Fruit fly (Drosophila melanogaster) whole organism, embryonic: Measurements from ENCODE around the gene Kah.

Experiments used
- ATbp ChIP-seq: fragments of 200-800 bp; sonication (Bioruptor generic); optimal IDR thresholded peaks from 2 replicates; lab custom pipeline; 2017; ENCODE audit warnings: missing biosample characterization, mild to moderate bottlenecking, missing genetic modification characterization, missing genetic modification reagents
- Bgb ChIP-seq: fragments of 200-800 bp; sonication (Bioruptor generic); IDR thresholded peaks from 2 replicates; pipeline ENCODE4 v1.3.6; 2022; ENCODE audit warnings: missing biosample characterization, missing genetic modification characterization; ENCODE audit not compliant: partially characterized antibody
- CG12236 ChIP-seq: fragments of 200-800 bp; sonication (Bioruptor generic); optimal IDR thresholded peaks from 2 replicates; lab custom pipeline; 2016; ENCODE audit warnings: missing biosample characterization, missing genetic modification characterization
- CG13424 ChIP-seq: fragments of 200-800 bp; sonication (Bioruptor generic); optimal IDR thresholded peaks from 2 replicates; lab custom pipeline; 2019; ENCODE audit warnings: missing biosample characterization, mild to moderate bottlenecking, missing genetic modification characterization, moderate library complexity
- CG13775 ChIP-seq: fragments of 200-800 bp; sonication (Bioruptor generic); optimal IDR thresholded peaks from 3 replicates; lab custom pipeline; 2017; ENCODE audit warnings: missing biosample characterization, mild to moderate bottlenecking, missing genetic modification characterization
- CG13894 ChIP-seq: fragments of 200-800 bp; sonication (Bioruptor generic); optimal IDR thresholded peaks from 3 replicates; lab custom pipeline; 2018; ENCODE audit warnings: missing biosample characterization, mild to moderate bottlenecking, missing genetic modification characterization, moderate library complexity
- CG14441 ChIP-seq: fragments of 200-800 bp; sonication (Bioruptor generic); IDR thresholded peaks from 2 replicates; pipeline ENCODE4 v1.3.6; 2022; ENCODE audit warnings: missing biosample characterization, missing genetic modification characterization
- CG1529 ChIP-seq: fragments of 200-800 bp; sonication (Bioruptor generic); optimal IDR thresholded peaks from 3 replicates; lab custom pipeline; 2018; ENCODE audit warnings: missing biosample characterization, missing genetic modification characterization
- CG15479 ChIP-seq: fragments of 200-800 bp; sonication (Bioruptor generic); optimal IDR thresholded peaks from 3 replicates; lab custom pipeline; 2019; ENCODE audit warnings: missing biosample characterization, mild to moderate bottlenecking, missing genetic modification characterization, moderate library complexity
- CG1602 ChIP-seq: fragments of 200-800 bp; sonication (Bioruptor generic); optimal IDR thresholded peaks from 3 replicates; lab custom pipeline; 2016; ENCODE audit warnings: missing biosample characterization, missing genetic modification characterization
- CG16779 ChIP-seq: fragments of 200-800 bp; sonication (Bioruptor generic); IDR thresholded peaks from 2 replicates; pipeline ENCODE4 v1.3.6; 2022; ENCODE audit warnings: missing biosample characterization, missing genetic modification characterization
- CG16815 ChIP-seq: fragments of 200-800 bp; sonication (Bioruptor generic); optimal IDR thresholded peaks from 3 replicates; lab custom pipeline; 2017; ENCODE audit warnings: missing biosample characterization, mild to moderate bottlenecking, missing genetic modification characterization
- CG18476 ChIP-seq: fragments of 200-800 bp; sonication (Bioruptor generic); optimal IDR thresholded peaks from 2 replicates; lab custom pipeline; 2016; ENCODE audit warnings: missing biosample characterization, mild to moderate bottlenecking, missing genetic modification characterization
- CG2199 ChIP-seq: fragments of 200-800 bp; sonication (Bioruptor generic); IDR thresholded peaks from 3 replicates; pipeline ENCODE4 v1.3.6; 2022; ENCODE audit warnings: missing biosample characterization, missing genetic modification characterization
- CG2678 ChIP-seq: fragments of 200-800 bp; sonication (Bioruptor generic); optimal IDR thresholded peaks from 3 replicates; lab custom pipeline; 2019; ENCODE audit warnings: missing biosample characterization, mild to moderate bottlenecking, missing genetic modification characterization, moderate library complexity
- CG30020 ChIP-seq: fragments of 200-800 bp; optimal IDR thresholded peaks from 2 replicates; lab custom pipeline; 2019; ENCODE audit warnings: missing biosample characterization, mild to moderate bottlenecking, missing genetic modification characterization, moderate library complexity
- CG30403 ChIP-seq: fragments of 200-800 bp; sonication (Bioruptor generic); optimal IDR thresholded peaks from 3 replicates; lab custom pipeline; 2016; ENCODE audit warnings: missing biosample characterization, missing genetic modification characterization
- CG30431 ChIP-seq: fragments of 200-800 bp; sonication (Bioruptor generic); optimal IDR thresholded peaks from 2 replicates; lab custom pipeline; 2017; ENCODE audit warnings: missing biosample characterization, missing genetic modification characterization
- CG31365 ChIP-seq: fragments of 200-800 bp; sonication (Bioruptor generic); optimal IDR thresholded peaks from 2 replicates; lab custom pipeline; 2018; ENCODE audit warnings: missing biosample characterization, mild to moderate bottlenecking, missing genetic modification characterization
- CG4360 ChIP-seq: fragments of 200-800 bp; sonication (Bioruptor generic); IDR thresholded peaks from 2 replicates; pipeline ENCODE4 v1.3.6; 2022; ENCODE audit warnings: missing biosample characterization, missing genetic modification characterization
- CG4820 ChIP-seq: fragments of 200-800 bp; sonication (Bioruptor generic); optimal IDR thresholded peaks from 3 replicates; lab custom pipeline; 2016; ENCODE audit warnings: missing biosample characterization, missing genetic modification characterization
- CG6854 ChIP-seq: fragments of 200-800 bp; sonication (Bioruptor generic); optimal IDR thresholded peaks from 3 replicates; lab custom pipeline; 2017; ENCODE audit warnings: missing biosample characterization, mild to moderate bottlenecking, missing genetic modification characterization
- CG7745 ChIP-seq: fragments of 200-800 bp; sonication (Bioruptor generic); optimal IDR thresholded peaks from 2 replicates; lab custom pipeline; 2018; ENCODE audit warnings: missing biosample characterization, mild to moderate bottlenecking, missing genetic modification characterization, moderate library complexity
- CG7786 ChIP-seq: fragments of 200-800 bp; sonication (Bioruptor generic); optimal IDR thresholded peaks from 2 replicates; lab custom pipeline; 2016; ENCODE audit warnings: missing biosample characterization, missing genetic modification characterization
- CG8478 ChIP-seq: fragments of >200 bp; optimal IDR thresholded peaks from 2 replicates; lab custom pipeline; 2018
- CG8924 ChIP-seq: fragments of 200-800 bp; optimal IDR thresholded peaks from 3 replicates; lab custom pipeline; 2019; ENCODE audit warnings: missing biosample characterization, mild to moderate bottlenecking, missing genetic modification characterization, moderate library complexity
- CkIIα-i1 ChIP-seq: fragments of 200-800 bp; sonication (Bioruptor generic); IDR thresholded peaks from 2 replicates; pipeline ENCODE4 v1.3.6; 2022; ENCODE audit warnings: missing biosample characterization, missing genetic modification characterization
- Dfd ChIP-seq, 2 experiments: fragments of >200 bp; optimal IDR thresholded peaks; 2 replicates each; lab custom pipeline; 2017; ENCODE audit warnings: missing biosample characterization in 2 of 2, missing genetic modification characterization in 2 of 2
- Dip2 ChIP-seq: fragments of 200-800 bp; sonication (Bioruptor generic); IDR thresholded peaks from 2 replicates; pipeline ENCODE4 v1.3.6; 2022; ENCODE audit warnings: missing biosample characterization, missing genetic modification characterization
- Doc3 ChIP-seq: fragments of 200-800 bp; sonication (Bioruptor generic); IDR thresholded peaks from 3 replicates; pipeline ENCODE4 v1.3.6; 2022; ENCODE audit warnings: missing biosample characterization, missing genetic modification characterization; ENCODE audit not compliant: partially characterized antibody
- Fer2 ChIP-seq: fragments of 200-800 bp; sonication (Bioruptor generic); optimal IDR thresholded peaks from 2 replicates; lab custom pipeline; 2018; ENCODE audit warnings: missing biosample characterization, mild to moderate bottlenecking, missing genetic modification characterization, moderate library complexity
- HLH54F ChIP-seq: fragments of 200-800 bp; sonication (Bioruptor generic); optimal IDR thresholded peaks from 3 replicates; lab custom pipeline; 2016; ENCODE audit warnings: missing biosample characterization, missing genetic modification characterization
- HmgZ ChIP-seq: fragments of 200-800 bp; sonication (Bioruptor generic); optimal IDR thresholded peaks from 2 replicates; lab custom pipeline; 2018; ENCODE audit warnings: missing biosample characterization, mild to moderate bottlenecking, missing genetic modification characterization
- Hmx ChIP-seq: fragments of 200-800 bp; sonication (Bioruptor generic); optimal IDR thresholded peaks from 2 replicates; lab custom pipeline; 2016; ENCODE audit warnings: missing biosample characterization, missing genetic modification characterization
- Hsf ChIP-seq: fragments of 200-800 bp; sonication (Bioruptor generic); optimal IDR thresholded peaks from 3 replicates; lab custom pipeline; 2016; ENCODE audit warnings: missing biosample characterization, missing genetic modification characterization
- Sin3A ChIP-seq: fragments of >200 bp; optimal IDR thresholded peaks from 2 replicates; lab custom pipeline; 2018
- Sox102F ChIP-seq: fragments of 200-800 bp; sonication (Bioruptor generic); optimal IDR thresholded peaks from 2 replicates; lab custom pipeline; 2018; ENCODE audit warnings: missing biosample characterization, mild to moderate bottlenecking, missing genetic modification characterization, moderate library complexity
- Ssrp ChIP-seq: fragments of 200-800 bp; sonication (Bioruptor generic); optimal IDR thresholded peaks from 2 replicates; lab custom pipeline; 2018; ENCODE audit warnings: missing biosample characterization, mild to moderate bottlenecking, missing genetic modification characterization, moderate library complexity
- Tbp ChIP-seq: fragments of >200 bp; optimal IDR thresholded peaks from 2 replicates; lab custom pipeline; 2018; ENCODE audit warnings: missing biosample characterization, missing genetic modification characterization
- ato ChIP-seq: fragments of 200-800 bp; sonication (Bioruptor generic); IDR thresholded peaks from 2 replicates; pipeline ENCODE4 v1.3.6; 2022; ENCODE audit warnings: missing biosample characterization, missing genetic modification characterization; ENCODE audit not compliant: partially characterized antibody
- croc ChIP-seq: fragments of 200-800 bp; sonication (Bioruptor generic); conservative IDR thresholded peaks from 3 replicates; pipeline ENCODE4 v1.3.6; 2022; ENCODE audit warnings: missing biosample characterization, missing genetic modification characterization
- dpn ChIP-seq, 2 experiments: fragments of 200-800 bp; sonication (Bioruptor generic); optimal IDR thresholded peaks; 3 replicates each; lab custom pipeline; 2016; ENCODE audit warnings: missing biosample characterization in 2 of 2, missing genetic modification characterization in 2 of 2
- eve ChIP-seq, 2 experiments: fragments of >200 bp; optimal IDR thresholded peaks; 2 replicates each; lab custom pipeline; 2017; ENCODE audit warnings: missing biosample characterization in 2 of 2, missing genetic modification characterization in 2 of 2
- onecut ChIP-seq: fragments of 200-800 bp; sonication (Bioruptor generic); IDR thresholded peaks from 2 replicates; pipeline ENCODE4 v1.3.6; 2022; ENCODE audit warnings: missing biosample characterization, missing genetic modification characterization
- ranshi ChIP-seq: fragments of 200-800 bp; sonication (Bioruptor generic); IDR thresholded peaks from 2 replicates; pipeline ENCODE4 v1.3.6; 2022; ENCODE audit warnings: missing biosample characterization, missing genetic modification characterization
- repo ChIP-seq: fragments of 200-800 bp; sonication (Bioruptor generic); optimal IDR thresholded peaks from 2 replicates; lab custom pipeline; 2016; ENCODE audit warnings: missing biosample characterization, missing genetic modification characterization
- slou ChIP-seq: fragments of 200-800 bp; sonication (Bioruptor generic); optimal IDR thresholded peaks from 3 replicates; lab custom pipeline; 2016; ENCODE audit warnings: missing biosample characterization, missing genetic modification characterization
- sqz ChIP-seq: fragments of 200-800 bp; sonication (Bioruptor generic); optimal IDR thresholded peaks from 3 replicates; lab custom pipeline; 2018; ENCODE audit warnings: missing biosample characterization, mild to moderate bottlenecking, missing genetic modification characterization
- sr ChIP-seq: fragments of 200-800 bp; sonication (Bioruptor generic); IDR thresholded peaks from 3 replicates; pipeline ENCODE4 v1.3.6; 2022; ENCODE audit warnings: missing biosample characterization, missing genetic modification characterization
- unc-4 ChIP-seq: fragments of 200-800 bp; sonication (Bioruptor generic); IDR thresholded peaks from 2 replicates; pipeline ENCODE4 v1.3.6; 2022; ENCODE audit warnings: missing biosample characterization, missing genetic modification characterization; ENCODE audit not compliant: partially characterized antibody
- zen2 ChIP-seq: fragments of 200-800 bp; sonication (Bioruptor generic); IDR thresholded peaks from 3 replicates; pipeline ENCODE4 v1.3.6; 2022; ENCODE audit warnings: missing biosample characterization, missing genetic modification characterization; ENCODE audit not compliant: partially characterized antibody

The Kah gene

DNA sequence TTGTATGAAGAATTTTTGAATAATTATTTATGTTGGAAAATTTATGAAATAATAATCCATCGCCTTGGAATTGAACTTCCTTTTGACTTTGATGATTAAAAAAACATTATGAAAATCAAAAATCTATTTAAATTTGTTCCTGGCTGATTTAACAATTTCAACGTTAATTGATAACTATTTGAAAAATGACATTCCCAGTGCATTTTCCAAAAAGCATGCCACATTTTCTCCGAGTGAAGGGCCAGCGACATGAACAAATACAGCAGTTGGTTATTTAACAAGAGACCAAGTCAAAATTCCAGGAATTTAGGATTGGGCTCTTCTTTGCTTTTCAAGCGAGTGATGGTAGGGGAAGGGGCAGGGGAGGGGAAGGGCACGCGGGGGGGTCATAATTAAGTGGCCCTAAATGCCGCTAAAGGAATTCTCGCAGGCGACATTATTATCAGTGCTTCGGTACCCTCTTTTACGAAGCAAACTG is 33.3 kb upstream of the Kah start (continued):
- TF ChIP-seq CG7745 (tag; lab: Kevin White, UChicago): peak; percentile 33
- TF ChIP-seq CkIIα-i1 (GFP tag; lab: Robert Waterston, UW): no peak
- TF ChIP-seq sqz (GFP tag; lab: Kevin White, UChicago): peak; percentile 42
- peak; percentile 69 for TF ChIP-seq CG13775
- TF ChIP-seq CG16815 (GFP tag; lab: Kevin White, UChicago): peak; percentile 68
- no peak; the same call in 1 of the 2 replicates for TF ChIP-seq ato (GFP tag; lab: Robert Waterston, UW)
- no peak for TF ChIP-seq ATbp (GFP tag; lab: Kevin White, UChicago)
- no peak for TF ChIP-seq Doc3 (GFP tag; lab: Robert Waterston, UW)
- no peak for TF ChIP-seq Dip2
- peak in 1 of 2 experiments; percentile 42 for TF ChIP-seq eve (GFP tag; optimal IDR thresholded peaks at IDR 0.05; lab: Kevin White, UChicago)
- no peak for TF ChIP-seq Sin3A (lab: Kevin White, UChicago)
- peak; percentile 63 for TF ChIP-seq CG13424 (tag; lab: Kevin White, UChicago)
- no peak for TF ChIP-seq CG7786
- peak; percentile 51 for TF ChIP-seq CG30431 (GFP tag; lab: Kevin White, UChicago)
- no peak for TF ChIP-seq zen2 (GFP tag; lab: Robert Waterston, UW)
- TF ChIP-seq dpn (GFP tag; optimal IDR thresholded peaks at IDR 0.05; lab: Kevin White, UChicago): peak in 1 of 2 experiments; percentile 14
- TF ChIP-seq CG14441: no peak
- TF ChIP-seq CG2678 (tag; lab: Kevin White, UChicago): peak; percentile 46
- no peak for TF ChIP-seq Bgb
- peak; percentile 23; the same call in 1 of the 2 replicates for TF ChIP-seq onecut (GFP tag; lab: Robert Waterston, UW)
- TF ChIP-seq croc: peak; percentile 59; the same call in 2 of the 3 replicates
- peak; percentile 64 for TF ChIP-seq Ssrp (tag; lab: Kevin White, UChicago)
- no peak for TF ChIP-seq CG6854 (GFP tag; lab: Kevin White, UChicago)
- TF ChIP-seq CG18476 (GFP tag; lab: Kevin White, UChicago): no peak
- peak; percentile 16 for TF ChIP-seq Hsf (GFP tag; lab: Kevin White, UChicago)
- peak; percentile 29; the same call in 1 of the 2 replicates for TF ChIP-seq CG4360 (GFP tag; lab: Robert Waterston, UW)
- no peak for TF ChIP-seq unc-4 (GFP tag; lab: Robert Waterston, UW)
- no peak for TF ChIP-seq Dfd (GFP tag; optimal IDR thresholded peaks at IDR 0.05; lab: Kevin White, UChicago)
- TF ChIP-seq repo (GFP tag; lab: Kevin White, UChicago): no peak
- TF ChIP-seq CG8924 (tag; lab: Kevin White, UChicago): peak; percentile 59
- 0 out of 3 replicates have a peak, but pooled peaks have one; percentile 51 for TF ChIP-seq CG2199 (GFP tag; lab: Robert Waterston, UW)
- peak; percentile 49 for TF ChIP-seq CG1602 (GFP tag; lab: Kevin White, UChicago)
- no peak for TF ChIP-seq Hmx (GFP tag; lab: Kevin White, UChicago)
- TF ChIP-seq HLH54F (GFP tag; lab: Kevin White, UChicago): no peak
- no peak for TF ChIP-seq Tbp (GFP tag; lab: Kevin White, UChicago)
- peak; percentile 15 for TF ChIP-seq CG1529
- peak; percentile 20 for TF ChIP-seq Sox102F
- TF ChIP-seq CG30020 (tag; lab: Kevin White, UChicago): peak; percentile 31
- no peak for TF ChIP-seq CG13894
- no peak for TF ChIP-seq HmgZ (tag; lab: Kevin White, UChicago)
- TF ChIP-seq Fer2 (tag; lab: Kevin White, UChicago): no peak
- no peak for TF ChIP-seq CG31365 (tag; lab: Kevin White, UChicago)
- no peak for TF ChIP-seq ranshi
- peak; percentile 52 for TF ChIP-seq CG30403
- TF ChIP-seq CG4820 (GFP tag; lab: Kevin White, UChicago): peak; percentile 45
- TF ChIP-seq CG12236: peak; percentile 5
- TF ChIP-seq CG15479: no peak
- no peak for TF ChIP-seq slou (GFP tag; lab: Kevin White, UChicago)
- no peak for TF ChIP-seq CG16779 (GFP tag; lab: Robert Waterston, UW)
- no peak for TF ChIP-seq CG8478 (lab: Kevin White, UChicago)
- no peak for TF ChIP-seq sr (GFP tag; lab: Robert Waterston, UW)
